Worm (Caenorhabditis elegans): Measurements from ENCODE around the gene map-1.

- TF ChIP-seq him-1 (tag; optimal IDR thresholded peaks at IDR 0.05) (no peak), W03F9.2 (tag; optimal IDR thresholded peaks at IDR 0.05) (no peak)
These were observed 8.0 kb upstream of the map-1 start, which contains the start of the genes taf-6.2 and Y37E11AL.3 for ce11 chrIV:3694638-3695037.

Data from whole organism, L4/young adult.